Worm (Caenorhabditis elegans): ENCODE results near the gene T01C1.4.

ce11 chrX:10688311-10688710 is 28.6 kb downstream of the T01C1.4 start:
- TF ChIP-seq B0310.2 (tag; optimal IDR thresholded peaks at IDR 0.05) (no peak), ceh-36 (tag; optimal IDR thresholded peaks at IDR 0.05) (no peak), ceh-13 (GFP tag; optimal IDR thresholded peaks at IDR 0.05) (no peak), ama-1 (optimal IDR thresholded peaks at IDR 0.05) (no peak), sea-1 (GFP tag; conservative IDR thresholded peaks at IDR 0.05) (no peak), F13C5.2 (tag; optimal IDR thresholded peaks at IDR 0.05) (no peak), hnd-1 (tag; optimal IDR thresholded peaks at IDR 0.05) (no peak)

Measured in whole organism, early embryonic.